Fruit fly (Drosophila melanogaster): Measurements from ENCODE around the gene Mst84B.

Gene Mst84B

dm6 chr3R:7061875-7062274 is at the start of gene Mst84B:
Gene Mst84B, plus strand, starts transcription at chr3R:7062175.
- no peak for TF ChIP-seq CG17801 (GFP tag; optimal IDR thresholded peaks at IDR 0.05; ENCODE audit: partially characterized antibody)

dm6 chr3R:7024574-7024973 is 37.4 kb upstream of the Mst84B start:
- TF ChIP-seq CG17801 (GFP tag; optimal IDR thresholded peaks at IDR 0.05; ENCODE audit: partially characterized antibody) = no peak

- no peak for TF ChIP-seq CG17801 (GFP tag; optimal IDR thresholded peaks at IDR 0.05; ENCODE audit: partially characterized antibody)
Measured at dm6 chr3R:7025241-7025640, 36.7 kb upstream of the Mst84B start.

- no peak for TF ChIP-seq CG17801 (GFP tag; optimal IDR thresholded peaks at IDR 0.05; ENCODE audit: partially characterized antibody)
Measured at dm6 chr3R:7028554-7028953, 33.4 kb upstream of the Mst84B start.

dm6 chr3R:7029434-7029833 is 32.5 kb upstream of the Mst84B start:
- no peak for TF ChIP-seq CG17801 (GFP tag; optimal IDR thresholded peaks at IDR 0.05; ENCODE audit: partially characterized antibody)

- TF ChIP-seq CG17801 (GFP tag; optimal IDR thresholded peaks at IDR 0.05; ENCODE audit: partially characterized antibody) = no peak
Measured at dm6 chr3R:7031553-7031952, 30.4 kb upstream of the Mst84B start.

dm6 chr3R:7033707-7034106 is 28.3 kb upstream of the Mst84B start:
- no peak for TF ChIP-seq CG17801 (GFP tag; optimal IDR thresholded peaks at IDR 0.05; ENCODE audit: partially characterized antibody)

dm6 chr3R:7034440-7034839 is 27.5 kb upstream of the Mst84B start:
- no peak for TF ChIP-seq CG17801 (GFP tag; optimal IDR thresholded peaks at IDR 0.05; ENCODE audit: partially characterized antibody)

dm6 chr3R:7035703-7036266 is 26.2 kb upstream of the Mst84B start:
- TF ChIP-seq CG17801 (GFP tag; optimal IDR thresholded peaks at IDR 0.05; ENCODE audit: partially characterized antibody) = no peak

- TF ChIP-seq CG17801 (GFP tag; optimal IDR thresholded peaks at IDR 0.05; ENCODE audit: partially characterized antibody) = no peak
Measured at dm6 chr3R:7037250-7037802, 24.6 kb upstream of the Mst84B start.

- TF ChIP-seq CG17801 (GFP tag; optimal IDR thresholded peaks at IDR 0.05; ENCODE audit: partially characterized antibody) = no peak
Measured at dm6 chr3R:7040894-7041293, 21.1 kb upstream of the Mst84B start.

- no peak for TF ChIP-seq CG17801 (GFP tag; optimal IDR thresholded peaks at IDR 0.05; ENCODE audit: partially characterized antibody)
Measured at dm6 chr3R:7044016-7044415, 18.0 kb upstream of the Mst84B start.

- TF ChIP-seq CG17801 (GFP tag; optimal IDR thresholded peaks at IDR 0.05; ENCODE audit: partially characterized antibody) = no peak
Measured at dm6 chr3R:7052242-7052641, 9.7 kb upstream of the Mst84B start, which contains the start of gene Sodh1. Gene Sodh1, plus strand, starts transcription at chr3R:7052335.

dm6 chr3R:7054286-7054685 is 7.7 kb upstream of the Mst84B start, which contains the start of gene CG1979:
Gene CG1979, plus strand, starts transcription at chr3R:7054586.
- no peak for TF ChIP-seq CG17801 (GFP tag; optimal IDR thresholded peaks at IDR 0.05; ENCODE audit: partially characterized antibody)

dm6 chr3R:7058017-7058416 is 4.0 kb upstream of the Mst84B start:
- no peak for TF ChIP-seq CG17801 (GFP tag; optimal IDR thresholded peaks at IDR 0.05; ENCODE audit: partially characterized antibody)

- no peak for TF ChIP-seq CG17801 (GFP tag; optimal IDR thresholded peaks at IDR 0.05; ENCODE audit: partially characterized antibody)
Measured at dm6 chr3R:7059015-7059414, 3.0 kb upstream of the Mst84B start, which contains the start of gene dj. Gene dj, plus strand, starts transcription at chr3R:7059315.

dm6 chr3R:7060467-7060866 is 1.5 kb upstream of the Mst84B start, which contains the start of gene djl:
Gene djl, plus strand, starts transcription at chr3R:7060767.
- no peak for TF ChIP-seq CG17801 (GFP tag; optimal IDR thresholded peaks at IDR 0.05; ENCODE audit: partially characterized antibody)
